Worm (Caenorhabditis elegans) whole organism, L4/young adult: ENCODE data around the gene nhr-173.

ENCODE experiments used
- W03F9.2 ChIP-seq: fragments of 150-350 bp; optimal IDR thresholded peaks from 2 replicates; lab custom pipeline; 2014; ENCODE audit warnings: missing biosample characterization, missing genetic modification characterization
- him-1 ChIP-seq: sonication (generic microtip); optimal IDR thresholded peaks from 2 replicates; lab custom pipeline; 2016; ENCODE audit warnings: missing genotype, missing genetic modification reagents, missing genetic modification characterization, missing compliant biosample characterization

- TF ChIP-seq him-1 (tag; lab: Kevin White, UChicago) (no peak), W03F9.2 (tag; lab: Kevin White, UChicago) (no peak)
Observed at ce11 chrX:6698267-6698666, 42.9 kb downstream of the nhr-173 start, which contains the start of the genes F38B6.7 and F38B6.2.
